Fruit fly (Drosophila melanogaster) whole organism, pupa: ENCODE results near the gene Polr1E.

Experiments
- CG10348 ChIP-seq: fragments of 200-800 bp; sonication (Bioruptor generic); IDR thresholded peaks from 2 replicates; pipeline ENCODE4 v1.3.6; 2022; ENCODE audit warnings: missing biosample characterization, missing genetic modification characterization
- CG32121 ChIP-seq: fragments of 200-800 bp; sonication (Bioruptor generic); IDR thresholded peaks from 2 replicates; pipeline ENCODE4 v1.3.6; 2022; ENCODE audit warnings: missing biosample characterization, missing genetic modification characterization
- EcR ChIP-seq: fragments of 200-800 bp; sonication (Bioruptor generic); optimal IDR thresholded peaks from 3 replicates; lab custom pipeline; 2019; ENCODE audit warnings: missing biosample characterization, missing genetic modification characterization, mild to moderate bottlenecking, moderate library complexity, missing genetic modification reagents
- rn ChIP-seq: fragments of 200-800 bp; sonication (Bioruptor generic); IDR thresholded peaks from 2 replicates; pipeline ENCODE4 v1.3.6; 2022; ENCODE audit warnings: missing biosample characterization, missing genetic modification characterization

- TF ChIP-seq EcR (GFP tag; lab: Kevin White, UChicago) (no peak), rn (GFP tag; lab: Robert Waterston, UW) (no peak), CG32121 (GFP tag; lab: Robert Waterston, UW) (no peak), CG10348 (GFP tag; lab: Robert Waterston, UW) (no peak)
Observed at dm6 chr3R:18301569-18301968, at the start of gene Polr1E.
